Fruit fly (Drosophila melanogaster) whole organism, wandering third instar larva: Measurements from ENCODE around the gene rost.

Source experiments
- Abd-B ChIP-seq: fragments of >200 bp; optimal IDR thresholded peaks from 2 replicates; lab custom pipeline; 2017; ENCODE audit warnings: missing biosample characterization, missing genetic modification characterization
- CG32264 ChIP-seq: fragments of 200-800 bp; sonication (Bioruptor generic); optimal IDR thresholded peaks from 2 replicates; lab custom pipeline; 2016; ENCODE audit warnings: missing biosample characterization, missing genetic modification characterization
- CG9705 ChIP-seq: fragments of 200-800 bp; sonication (Bioruptor generic); optimal IDR thresholded peaks from 2 replicates; lab custom pipeline; 2018; ENCODE audit warnings: missing biosample characterization, mild to moderate bottlenecking, missing genetic modification characterization
- CrebA ChIP-seq: fragments of 200-800 bp; sonication (Bioruptor generic); optimal IDR thresholded peaks from 2 replicates; lab custom pipeline; 2016; ENCODE audit warnings: missing biosample characterization, mild to moderate bottlenecking, missing genetic modification characterization, borderline replicate concordance
- Dfd ChIP-seq: fragments of >200 bp; optimal IDR thresholded peaks from 2 replicates; lab custom pipeline; 2017; ENCODE audit warnings: missing biosample characterization, missing genetic modification characterization
- Dif ChIP-seq: fragments of 200-275, 200-300 bp; sonication (Bioruptor generic); optimal IDR thresholded peaks from 2 replicates; lab custom pipeline; 2018; ENCODE audit warnings: missing biosample characterization, missing genetic modification characterization; ENCODE audit not compliant: partially characterized antibody
- GATAd ChIP-seq: sonication (Bioruptor generic); optimal IDR thresholded peaks from 2 replicates; lab custom pipeline; 2016; ENCODE audit warnings: missing biosample characterization, missing genetic modification characterization
- Hnf4 ChIP-seq: fragments of 200-800 bp; sonication (Bioruptor generic); optimal IDR thresholded peaks from 2 replicates; lab custom pipeline; 2016; ENCODE audit warnings: missing biosample characterization, mild to moderate bottlenecking, missing genetic modification characterization
- Hr78 ChIP-seq: fragments of >200 bp; optimal IDR thresholded peaks from 2 replicates; lab custom pipeline; 2017; ENCODE audit warnings: missing biosample characterization, missing genetic modification characterization
- Hr83 ChIP-seq: fragments of 200-300 bp; sonication (Bioruptor generic); optimal IDR thresholded peaks from 2 replicates; lab custom pipeline; 2016; ENCODE audit warnings: missing biosample characterization, mild to moderate bottlenecking, missing genetic modification characterization, moderate library complexity; ENCODE audit not compliant: poor library complexity, severe bottlenecking
- Jra ChIP-seq: sonication (Bioruptor generic); optimal IDR thresholded peaks from 2 replicates; lab custom pipeline; 2016; ENCODE audit warnings: missing biosample characterization, missing genetic modification characterization
- Mio ChIP-seq: sonication (Bioruptor generic); optimal IDR thresholded peaks from 2 replicates; lab custom pipeline; 2016; ENCODE audit warnings: missing biosample characterization, missing genetic modification characterization
- Myc ChIP-seq: fragments of >200 bp; optimal IDR thresholded peaks from 2 replicates; lab custom pipeline; 2017
- N ChIP-seq: fragments of >200 bp; optimal IDR thresholded peaks from 2 replicates; lab custom pipeline; 2018; ENCODE audit warnings: missing biosample characterization, missing external identifiers, missing genetic modification characterization
- OdsH ChIP-seq: fragments of 200-800 bp; sonication (Bioruptor generic); optimal IDR thresholded peaks from 2 replicates; lab custom pipeline; 2016; ENCODE audit warnings: missing biosample characterization, mild to moderate bottlenecking, missing genetic modification characterization
- Rel ChIP-seq, 2 experiments: fragments of 200-800 bp; sonication (Bioruptor generic) in 1 of 2; optimal IDR thresholded peaks; 2 replicates in 1 of 2; 3 replicates in 1 of 2; lab custom pipeline; 2016 to 2019; ENCODE audit warnings: mild to moderate bottlenecking in 2 of 2, missing biosample characterization in 2 of 2, missing genetic modification characterization in 2 of 2, moderate library complexity in 1 of 2
- Sp1 ChIP-seq: fragments of 200-800 bp; sonication (Bioruptor generic); optimal IDR thresholded peaks from 3 replicates; lab custom pipeline; 2019; ENCODE audit warnings: missing biosample characterization, mild to moderate bottlenecking, missing genetic modification characterization, moderate library complexity
- Vsx2 ChIP-seq: fragments of 200-300, 225-300 bp; sonication (Bioruptor generic); optimal IDR thresholded peaks from 2 replicates; lab custom pipeline; 2018; ENCODE audit warnings: missing biosample characterization, missing genetic modification characterization; ENCODE audit not compliant: partially characterized antibody
- br ChIP-seq: fragments of 200-800 bp; sonication (Bioruptor generic); optimal IDR thresholded peaks from 2 replicates; lab custom pipeline; 2016; ENCODE audit warnings: missing biosample characterization, missing genetic modification characterization
- brk ChIP-seq: fragments of 200-800 bp; sonication (Bioruptor generic); optimal IDR thresholded peaks from 2 replicates; lab custom pipeline; 2016; ENCODE audit warnings: missing biosample characterization, mild to moderate bottlenecking, missing genetic modification characterization
- dl ChIP-seq, 2 experiments: fragments of 175-275, 200-275 bp in 1 of 2; fragments of 200-275 bp in 1 of 2; sonication (Bioruptor generic); optimal IDR thresholded peaks; lab custom pipeline; 2018; ENCODE audit warnings: mild to moderate bottlenecking in 2 of 2, missing biosample characterization in 2 of 2, missing genetic modification characterization in 2 of 2, moderate library complexity in 2 of 2; ENCODE audit not compliant: partially characterized antibody in 2 of 2, insufficient read depth in 1 of 2
- dmrt93B ChIP-seq: fragments of 200-800 bp; sonication (Bioruptor generic); optimal IDR thresholded peaks from 2 replicates; lab custom pipeline; 2018; ENCODE audit warnings: missing biosample characterization, mild to moderate bottlenecking, missing genetic modification characterization
- dsf ChIP-seq: sonication (Bioruptor generic); optimal IDR thresholded peaks from 2 replicates; lab custom pipeline; 2016; ENCODE audit warnings: missing biosample characterization, missing genetic modification characterization, borderline replicate concordance
- ey ChIP-seq: fragments of 200-800 bp; sonication (Bioruptor generic); optimal IDR thresholded peaks from 2 replicates; lab custom pipeline; 2016; ENCODE audit warnings: missing biosample characterization, missing genetic modification characterization
- foxo ChIP-seq, 2 experiments: fragments of 200-800 bp; sonication (Bioruptor generic); optimal IDR thresholded peaks; 2 replicates in 1 of 2; 3 replicates in 1 of 2; lab custom pipeline; 2016 to 2017; ENCODE audit warnings: missing biosample characterization in 2 of 2, missing genetic modification characterization in 2 of 2
- fru ChIP-seq: fragments of 200-800 bp; sonication (Bioruptor generic); optimal IDR thresholded peaks from 3 replicates; lab custom pipeline; 2016; ENCODE audit warnings: missing biosample characterization, mild to moderate bottlenecking, missing genetic modification characterization
- h ChIP-seq: fragments of 200-800 bp; sonication (Bioruptor generic); optimal IDR thresholded peaks from 3 replicates; lab custom pipeline; 2016; ENCODE audit warnings: missing biosample characterization, mild to moderate bottlenecking, missing genetic modification characterization
- jim ChIP-seq: fragments of 175-275, 200-325 bp; sonication (Bioruptor generic); optimal IDR thresholded peaks from 2 replicates; lab custom pipeline; 2016; ENCODE audit warnings: missing biosample characterization, mild to moderate bottlenecking, missing genetic modification characterization
- lola ChIP-seq: fragments of >200 bp; optimal IDR thresholded peaks from 2 replicates; lab custom pipeline; 2017; ENCODE audit warnings: missing biosample characterization, missing genetic modification characterization
- pan ChIP-seq: fragments of >200 bp; optimal IDR thresholded peaks from 2 replicates; lab custom pipeline; 2017
- psq ChIP-seq: fragments of 200-800 bp; sonication (Bioruptor generic); optimal IDR thresholded peaks from 3 replicates; lab custom pipeline; 2017; ENCODE audit warnings: missing biosample characterization, mild to moderate bottlenecking, missing genetic modification characterization, moderate library complexity
- rgr ChIP-seq: fragments of 200-800 bp; sonication (Bioruptor generic); optimal IDR thresholded peaks from 3 replicates; lab custom pipeline; 2016; ENCODE audit warnings: missing biosample characterization, mild to moderate bottlenecking, missing genetic modification characterization
- sage ChIP-seq: fragments of 200-800 bp; sonication (Bioruptor generic); optimal IDR thresholded peaks from 2 replicates; lab custom pipeline; 2016; ENCODE audit warnings: missing biosample characterization, mild to moderate bottlenecking, missing genetic modification characterization
- sv ChIP-seq: fragments of 200-800 bp; sonication (Bioruptor generic); optimal IDR thresholded peaks from 3 replicates; lab custom pipeline; 2016; ENCODE audit warnings: missing biosample characterization, missing genetic modification characterization
- tai ChIP-seq: sonication (Bioruptor generic); optimal IDR thresholded peaks from 2 replicates; lab custom pipeline; 2016; ENCODE audit warnings: missing biosample characterization, missing genetic modification characterization
- usp ChIP-seq: fragments of >200 bp; optimal IDR thresholded peaks from 2 replicates; lab custom pipeline; 2017; ENCODE audit warnings: missing biosample characterization, missing genetic modification characterization
- woc ChIP-seq: sonication (Bioruptor generic); optimal IDR thresholded peaks from 2 replicates; lab custom pipeline; 2016; ENCODE audit warnings: missing biosample characterization, mild to moderate bottlenecking, missing genetic modification characterization

rost gene

dm6 chr2L:8991583-8991982, 2.2 kb upstream of the rost start, which contains the start of gene CG9555:
CG9555 (plus strand) TSS chr2L:8991735.
- TF ChIP-seq woc (GFP tag; lab: Kevin White, UChicago) (no peak), Vsx2 (GFP tag; lab: Kevin White, UChicago) (no peak), br (GFP tag; lab: Kevin White, UChicago) (no peak), h (GFP tag; lab: Kevin White, UChicago) (peak; percentile 92), Rel (GFP tag; optimal IDR thresholded peaks at IDR 0.05; lab: Kevin White, UChicago) (no peak), Rel (tag; optimal IDR thresholded peaks at IDR 0.05; lab: Kevin White, UChicago) (peak; percentile 86), Sp1 (no peak), dmrt93B (GFP tag; lab: Kevin White, UChicago) (no peak), jim (GFP tag; lab: Kevin White, UChicago) (no peak), Abd-B (GFP tag; lab: Kevin White, UChicago) (no peak), tai (GFP tag; lab: Kevin White, UChicago) (no peak), Hr78 (GFP tag; lab: Kevin White, UChicago) (no peak), Jra (GFP tag; lab: Kevin White, UChicago) (no peak), GATAd (GFP tag; lab: Kevin White, UChicago) (no peak), rgr (GFP tag; lab: Kevin White, UChicago) (no peak)
- TF ChIP-seq, all 38 proteins: peak for 2

- no peak for TF ChIP-seq fru (GFP tag; lab: Kevin White, UChicago)
- no peak for TF ChIP-seq jim (GFP tag; lab: Kevin White, UChicago)
- no peak for TF ChIP-seq brk (GFP tag; lab: Kevin White, UChicago)
- no peak for TF ChIP-seq Jra (GFP tag; lab: Kevin White, UChicago)
- TF ChIP-seq br (GFP tag; lab: Kevin White, UChicago) = no peak
- no peak for TF ChIP-seq Vsx2 (GFP tag; lab: Kevin White, UChicago)
- TF ChIP-seq Myc (lab: Kevin White, UChicago) = no peak
- no peak for TF ChIP-seq Hr83 (GFP tag; lab: Kevin White, UChicago)
- no peak for TF ChIP-seq sage
- no peak for TF ChIP-seq foxo (GFP tag; optimal IDR thresholded peaks at IDR 0.05; lab: Kevin White, UChicago)
- TF ChIP-seq CG32264 = no peak
- no peak for TF ChIP-seq Mio
- no peak for TF ChIP-seq ey (GFP tag; lab: Kevin White, UChicago)
- no peak for TF ChIP-seq h (GFP tag; lab: Kevin White, UChicago)
- TF ChIP-seq Rel (GFP tag; optimal IDR thresholded peaks at IDR 0.05; lab: Kevin White, UChicago) = no peak
- TF ChIP-seq Rel (tag; optimal IDR thresholded peaks at IDR 0.05; lab: Kevin White, UChicago) = no peak
- TF ChIP-seq Dfd (GFP tag; lab: Kevin White, UChicago) = no peak
- TF ChIP-seq CG9705 (GFP tag; lab: Kevin White, UChicago) = no peak
- TF ChIP-seq rgr (GFP tag; lab: Kevin White, UChicago) = no peak
- TF ChIP-seq, all 38 proteins: peak for 0
Measured at dm6 chr2L:8987251-8987937, 1.9 kb downstream of the rost start.

dm6 chr2L:8984614-8985318, 4.6 kb downstream of the rost start, which contains the start of gene CG13101:
CG13101 (minus strand) TSS chr2L:8984872.
- peak; percentile 96 for TF ChIP-seq Jra (GFP tag; lab: Kevin White, UChicago)
- no peak for TF ChIP-seq Hr83 (GFP tag; lab: Kevin White, UChicago)
- peak; percentile 99 for TF ChIP-seq h (GFP tag; lab: Kevin White, UChicago)
- TF ChIP-seq Dif (GFP tag; lab: Kevin White, UChicago) = peak; percentile 31
- peak; percentile 27 for TF ChIP-seq Dfd (GFP tag; lab: Kevin White, UChicago)
- peak; percentile 97 for TF ChIP-seq Hnf4 (GFP tag; lab: Kevin White, UChicago)
- TF ChIP-seq woc (GFP tag; lab: Kevin White, UChicago) = peak; percentile 96
- peak; percentile 93 for TF ChIP-seq fru (GFP tag; lab: Kevin White, UChicago)
- TF ChIP-seq N (GFP tag; lab: Kevin White, UChicago) = no peak
- peak; percentile 97 for TF ChIP-seq Sp1
- TF ChIP-seq Vsx2 (GFP tag; lab: Kevin White, UChicago) = no peak
- peak; percentile 98 for TF ChIP-seq rgr (GFP tag; lab: Kevin White, UChicago)
- peak; percentile 92 for TF ChIP-seq sv (GFP tag; lab: Kevin White, UChicago)
- TF ChIP-seq Mio = peak; percentile 76
- TF ChIP-seq Rel (GFP tag; optimal IDR thresholded peaks at IDR 0.05; lab: Kevin White, UChicago) = peak; percentile 81
- TF ChIP-seq Rel (tag; optimal IDR thresholded peaks at IDR 0.05; lab: Kevin White, UChicago) = peak; percentile 80
- TF ChIP-seq psq (GFP tag; lab: Kevin White, UChicago) = peak; percentile 95
- TF ChIP-seq CG32264 = peak; percentile 89
- no peak for TF ChIP-seq lola
- TF ChIP-seq br (GFP tag; lab: Kevin White, UChicago) = peak; percentile 96
- TF ChIP-seq dl (GFP tag; optimal IDR thresholded peaks at IDR 0.05; lab: Kevin White, UChicago; ENCODE audit: insufficient read depth in 1 of 2, partially characterized antibody in 2 of 2) = no peak
- TF ChIP-seq usp (GFP tag; lab: Kevin White, UChicago) = no peak
- no peak for TF ChIP-seq Hr78 (GFP tag; lab: Kevin White, UChicago)
- TF ChIP-seq tai (GFP tag; lab: Kevin White, UChicago) = peak; percentile 88
- TF ChIP-seq CG9705 (GFP tag; lab: Kevin White, UChicago) = peak; percentile 92
- peak; percentile 98 for TF ChIP-seq OdsH (GFP tag; lab: Kevin White, UChicago)
- TF ChIP-seq pan (lab: Kevin White, UChicago) = no peak
- peak; percentile 86 for TF ChIP-seq dsf
- TF ChIP-seq dmrt93B (GFP tag; lab: Kevin White, UChicago) = peak; percentile 90
- peak in 1 of 2 experiments; percentile 97 for TF ChIP-seq foxo (GFP tag; optimal IDR thresholded peaks at IDR 0.05; lab: Kevin White, UChicago)
- no peak for TF ChIP-seq Myc (lab: Kevin White, UChicago)
- peak; percentile 34 for TF ChIP-seq CrebA
- TF ChIP-seq Abd-B (GFP tag; lab: Kevin White, UChicago) = no peak
- TF ChIP-seq sage = peak; percentile 95
- TF ChIP-seq jim (GFP tag; lab: Kevin White, UChicago) = no peak
- TF ChIP-seq ey (GFP tag; lab: Kevin White, UChicago) = peak; percentile 95
